Worm (Caenorhabditis elegans) whole organism, midembryonic: ENCODE data around the gene F17E9.3.

Experiments
- T22C8.4 ChIP-seq: fragments of 200-800 bp; sonication (Bioruptor generic); IDR thresholded peaks from 2 replicates; pipeline ENCODE4 v1.3.6; 2022; ENCODE audit warnings: missing genetic modification characterization, missing compliant biosample characterization
- flt-1 ChIP-seq: fragments of 200-800 bp; sonication (Bioruptor generic); IDR thresholded peaks from 2 replicates; pipeline ENCODE4 v1.3.6; 2022; ENCODE audit warnings: missing genetic modification characterization, missing compliant biosample characterization
- ref-1 ChIP-seq: fragments of 200-800 bp; sonication (Bioruptor generic); conservative IDR thresholded peaks from 2 replicates; pipeline ENCODE4 v1.3.6; 2022; ENCODE audit warnings: missing genetic modification reagents, missing genetic modification characterization, missing compliant biosample characterization
- ztf-23 ChIP-seq: fragments of 200-800 bp; sonication (Bioruptor generic); IDR thresholded peaks from 2 replicates; pipeline ENCODE4 v1.3.6; 2022; ENCODE audit warnings: missing genetic modification reagents, missing genetic modification characterization, missing compliant biosample characterization
- ztf-29 ChIP-seq: fragments of 200-800 bp; sonication (Bioruptor generic); IDR thresholded peaks from 2 replicates; pipeline ENCODE4 v1.3.6; 2022; ENCODE audit warnings: missing genetic modification reagents, missing genetic modification characterization, missing compliant biosample characterization

DNA sequence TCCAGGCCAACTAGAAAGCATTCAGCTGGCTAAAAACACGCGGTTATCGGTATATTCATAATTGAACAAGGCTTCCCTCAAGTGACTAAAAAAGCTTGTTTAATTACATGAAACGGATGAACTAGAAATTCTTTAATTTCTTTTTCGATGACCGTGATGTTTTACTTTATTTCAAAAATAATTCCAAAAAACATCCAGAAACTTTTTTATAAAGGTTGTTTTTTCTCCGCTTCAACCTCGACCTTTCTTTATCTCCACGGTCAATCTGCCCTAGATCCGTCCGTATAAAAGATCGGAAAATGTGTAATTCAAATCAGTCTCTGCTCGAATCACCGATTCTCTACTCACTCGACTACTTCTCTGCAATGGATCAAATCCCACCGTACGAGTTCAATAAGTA, 9.2 kb upstream of the F17E9.3 start, which contains the start of gene F17E9.5:
- no peak for TF ChIP-seq flt-1 (GFP tag; lab: Robert Waterston, UW)
- TF ChIP-seq ztf-23 (GFP tag; lab: Robert Waterston, UW), result no peak
- no peak for TF ChIP-seq T22C8.4 (GFP tag; lab: Robert Waterston, UW)
- no peak for TF ChIP-seq ztf-29 (GFP tag; lab: Robert Waterston, UW)
- no peak for TF ChIP-seq ref-1
